Fruit fly (Drosophila melanogaster) whole organism, embryonic: Measurements from ENCODE around the gene CG33307.

Experiments
- Antp ChIP-seq: fragments of 200-800 bp; sonication (Bioruptor generic); optimal IDR thresholded peaks from 3 replicates; lab custom pipeline; 2016; ENCODE audit warnings: missing biosample characterization, missing genetic modification characterization
- Asciz ChIP-seq: fragments of 200-800 bp; sonication (Bioruptor generic); optimal IDR thresholded peaks from 2 replicates; lab custom pipeline; 2017; ENCODE audit warnings: missing biosample characterization, mild to moderate bottlenecking, missing genetic modification characterization, missing genetic modification reagents
- Atf3 ChIP-seq: fragments of 200-800 bp; sonication (Bioruptor generic); optimal IDR thresholded peaks from 3 replicates; lab custom pipeline; 2016; ENCODE audit warnings: missing biosample characterization, missing genetic modification characterization
- CG1024 ChIP-seq: fragments of 200-800 bp; sonication (Bioruptor generic); IDR thresholded peaks from 2 replicates; pipeline ENCODE4 v1.3.6; 2022; ENCODE audit warnings: missing biosample characterization, missing genetic modification characterization
- CG11456 ChIP-seq: fragments of 200-800 bp; sonication (Bioruptor generic); IDR thresholded peaks from 3 replicates; pipeline ENCODE4 v1.3.6; 2022; ENCODE audit warnings: missing biosample characterization, missing genetic modification characterization
- CG12236 ChIP-seq: fragments of 200-800 bp; sonication (Bioruptor generic); optimal IDR thresholded peaks from 2 replicates; lab custom pipeline; 2016; ENCODE audit warnings: missing biosample characterization, missing genetic modification characterization
- CG12391 ChIP-seq: fragments of 200-800 bp; sonication (Bioruptor generic); optimal IDR thresholded peaks from 3 replicates; lab custom pipeline; 2018; ENCODE audit warnings: missing biosample characterization, mild to moderate bottlenecking, missing genetic modification characterization, moderate library complexity
- CG13424 ChIP-seq: fragments of 200-800 bp; sonication (Bioruptor generic); optimal IDR thresholded peaks from 2 replicates; lab custom pipeline; 2019; ENCODE audit warnings: missing biosample characterization, mild to moderate bottlenecking, missing genetic modification characterization, moderate library complexity
- CG15696 ChIP-seq: fragments of 200-800 bp; sonication (Bioruptor generic); optimal IDR thresholded peaks from 2 replicates; lab custom pipeline; 2019; ENCODE audit warnings: missing biosample characterization, mild to moderate bottlenecking, missing genetic modification characterization, moderate library complexity
- CG17186 ChIP-seq: fragments of 200-800 bp; sonication (Bioruptor generic); optimal IDR thresholded peaks from 3 replicates; lab custom pipeline; 2017; ENCODE audit warnings: missing biosample characterization, missing genetic modification reagents, missing genetic modification characterization
- CG17361 ChIP-seq: fragments of 200-800 bp; sonication (Bioruptor generic); IDR thresholded peaks from 3 replicates; pipeline ENCODE4 v1.3.6; 2022; ENCODE audit warnings: missing biosample characterization, missing genetic modification characterization
- CG1792 ChIP-seq: fragments of 200-800 bp; sonication (Bioruptor generic); optimal IDR thresholded peaks from 2 replicates; lab custom pipeline; 2016; ENCODE audit warnings: missing biosample characterization, missing genetic modification characterization
- CG32532 ChIP-seq: fragments of 200-800 bp; sonication (Bioruptor generic); IDR thresholded peaks from 2 replicates; pipeline ENCODE4 v1.3.6; 2022; ENCODE audit warnings: missing biosample characterization, missing genetic modification characterization
- CG32772 ChIP-seq: fragments of 200-800 bp; sonication (Bioruptor generic); IDR thresholded peaks from 2 replicates; pipeline ENCODE4 v1.3.6; 2022; ENCODE audit warnings: missing biosample characterization, missing genetic modification characterization
- CG42726 ChIP-seq: fragments of 200-800 bp; sonication (Bioruptor generic); IDR thresholded peaks from 2 replicates; pipeline ENCODE4 v1.3.6; 2022; ENCODE audit warnings: missing biosample characterization, missing genetic modification characterization; ENCODE audit not compliant: partially characterized antibody
- CG4404 ChIP-seq: fragments of 200-800 bp; sonication (Bioruptor generic); IDR thresholded peaks from 2 replicates; pipeline ENCODE4 v1.3.6; 2022; ENCODE audit warnings: missing biosample characterization, missing genetic modification characterization
- CG6272 ChIP-seq: fragments of 200-800 bp; sonication (Bioruptor generic); IDR thresholded peaks from 2 replicates; pipeline ENCODE4 v1.3.6; 2022; ENCODE audit warnings: missing biosample characterization, missing genetic modification characterization
- CG6654 ChIP-seq: fragments of 200-800 bp; sonication (Bioruptor generic); optimal IDR thresholded peaks from 2 replicates; lab custom pipeline; 2017; ENCODE audit warnings: missing biosample characterization, mild to moderate bottlenecking, missing genetic modification characterization
- CG7786 ChIP-seq: fragments of 200-800 bp; sonication (Bioruptor generic); optimal IDR thresholded peaks from 2 replicates; lab custom pipeline; 2016; ENCODE audit warnings: missing biosample characterization, missing genetic modification characterization
- CG7839 ChIP-seq: fragments of 200-800 bp; sonication (Bioruptor generic); optimal IDR thresholded peaks from 3 replicates; lab custom pipeline; 2018; ENCODE audit warnings: missing biosample characterization, mild to moderate bottlenecking, missing genetic modification characterization, moderate library complexity
- CG7963 ChIP-seq: fragments of 200-800 bp; sonication (Bioruptor generic); IDR thresholded peaks from 3 replicates; pipeline ENCODE4 v1.3.6; 2022; ENCODE audit warnings: missing biosample characterization, missing genetic modification characterization; ENCODE audit not compliant: partially characterized antibody
- CG8089 ChIP-seq: fragments of 200-800 bp; sonication (Bioruptor generic); optimal IDR thresholded peaks from 3 replicates; lab custom pipeline; 2016; ENCODE audit warnings: missing biosample characterization, missing genetic modification characterization
- CG8281 ChIP-seq: fragments of 200-800 bp; sonication (Bioruptor generic); optimal IDR thresholded peaks from 2 replicates; lab custom pipeline; 2018; ENCODE audit warnings: missing biosample characterization, mild to moderate bottlenecking, missing genetic modification characterization, moderate library complexity
- CG9437 ChIP-seq: fragments of 200-800 bp; sonication (Bioruptor generic); optimal IDR thresholded peaks from 2 replicates; lab custom pipeline; 2018; ENCODE audit warnings: missing biosample characterization, mild to moderate bottlenecking, missing genetic modification characterization
- CG9609 ChIP-seq: fragments of 200-800 bp; sonication (Bioruptor generic); optimal IDR thresholded peaks from 3 replicates; lab custom pipeline; 2016; ENCODE audit warnings: missing biosample characterization, missing genetic modification characterization
- CG9797 ChIP-seq: fragments of 200-800 bp; sonication (Bioruptor generic); optimal IDR thresholded peaks from 3 replicates; lab custom pipeline; 2018; ENCODE audit warnings: missing biosample characterization, mild to moderate bottlenecking, missing genetic modification characterization
- CG9932 ChIP-seq: fragments of 200-800 bp; sonication (Bioruptor generic); IDR thresholded peaks from 2 replicates; pipeline ENCODE4 v1.3.6; 2022; ENCODE audit warnings: missing biosample characterization, missing genetic modification characterization
- Dad ChIP-seq: fragments of 200-800 bp; sonication (Bioruptor generic); optimal IDR thresholded peaks from 3 replicates; lab custom pipeline; 2016; ENCODE audit warnings: missing biosample characterization, missing genetic modification characterization
- Elba2 ChIP-seq: fragments of 200-800 bp; sonication (Bioruptor generic); optimal IDR thresholded peaks from 3 replicates; lab custom pipeline; 2016; ENCODE audit warnings: missing biosample characterization, missing genetic modification characterization
- H15 ChIP-seq: fragments of 200-800 bp; sonication (Bioruptor generic); IDR thresholded peaks from 3 replicates; pipeline ENCODE4 v1.3.6; 2022; ENCODE audit warnings: missing biosample characterization, missing genetic modification characterization
- Hr39 ChIP-seq: fragments of >200 bp; optimal IDR thresholded peaks from 2 replicates; lab custom pipeline; 2017
- NC2α ChIP-seq: fragments of 200-800 bp; sonication (Bioruptor generic); optimal IDR thresholded peaks from 2 replicates; lab custom pipeline; 2016; ENCODE audit warnings: missing biosample characterization, missing genetic modification characterization
- Neu2 ChIP-seq: fragments of 200-800 bp; sonication (Bioruptor generic); optimal IDR thresholded peaks from 3 replicates; lab custom pipeline; 2016; ENCODE audit warnings: missing biosample characterization, missing genetic modification characterization, borderline replicate concordance
- Ravus ChIP-seq: fragments of 200-800 bp; sonication (Bioruptor generic); IDR thresholded peaks from 2 replicates; pipeline ENCODE4 v1.3.6; 2022; ENCODE audit warnings: missing biosample characterization, missing genetic modification characterization
- Rfx ChIP-seq: fragments of 200-800 bp; sonication (Bioruptor generic); IDR thresholded peaks from 2 replicates; pipeline ENCODE4 v1.3.6; 2022; ENCODE audit warnings: missing biosample characterization, missing genetic modification characterization
- Stat92E ChIP-seq, 3 experiments: fragments of >200 bp in 2 of 3; fragments of 200-800 bp in 1 of 3; sonication (Bioruptor generic) in 1 of 3; optimal IDR thresholded peaks; 2 replicates each; lab custom pipeline; 2017 to 2019; ENCODE audit warnings: missing biosample characterization in 3 of 3, missing genetic modification characterization in 3 of 3, mild to moderate bottlenecking in 1 of 3, moderate library complexity in 1 of 3
- bowl ChIP-seq: fragments of 200-800 bp; sonication (Bioruptor generic); IDR thresholded peaks from 2 replicates; pipeline ENCODE4 v1.3.6; 2022; ENCODE audit warnings: missing biosample characterization, missing genetic modification characterization
- bsh ChIP-seq, 2 experiments: fragments of 200-800 bp; sonication (Bioruptor generic); optimal IDR thresholded peaks; 2 replicates each; lab custom pipeline; 2017 to 2018; ENCODE audit warnings: mild to moderate bottlenecking in 2 of 2, missing biosample characterization in 2 of 2, missing genetic modification characterization in 2 of 2, moderate library complexity in 1 of 2
- chinmo ChIP-seq: fragments of 200-800 bp; sonication (Bioruptor generic); IDR thresholded peaks from 4 replicates; pipeline ENCODE4 v1.3.6; 2022; ENCODE audit warnings: missing biosample characterization, missing genetic modification characterization; ENCODE audit not compliant: partially characterized antibody
- chn ChIP-seq: fragments of 200-800 bp; sonication (Bioruptor generic); optimal IDR thresholded peaks from 2 replicates; lab custom pipeline; 2016; ENCODE audit warnings: missing biosample characterization, missing genetic modification characterization
- crp ChIP-seq, 2 experiments: fragments of 200-800 bp; sonication (Bioruptor generic); optimal IDR thresholded peaks; 2 replicates in 1 of 2; 3 replicates in 1 of 2; lab custom pipeline; 2017; ENCODE audit warnings: missing biosample characterization in 2 of 2, missing genetic modification characterization in 2 of 2, mild to moderate bottlenecking in 1 of 2, moderate library complexity in 1 of 2
- dati ChIP-seq: fragments of 200-800 bp; sonication (Bioruptor generic); IDR thresholded peaks from 2 replicates; pipeline ENCODE4 v1.3.6; 2022; ENCODE audit warnings: missing biosample characterization, missing genetic modification characterization
- fd102C ChIP-seq: fragments of 200-800 bp; sonication (Bioruptor generic); optimal IDR thresholded peaks from 2 replicates; lab custom pipeline; 2018; ENCODE audit warnings: missing biosample characterization, mild to moderate bottlenecking, missing genetic modification characterization, moderate library complexity
- ham ChIP-seq: fragments of 200-800 bp; sonication (Bioruptor generic); IDR thresholded peaks from 2 replicates; pipeline ENCODE4 v1.3.6; 2022; ENCODE audit warnings: missing biosample characterization, missing genetic modification characterization
- lmd ChIP-seq: fragments of 200-800 bp; sonication (Bioruptor generic); IDR thresholded peaks from 2 replicates; pipeline ENCODE4 v1.3.6; 2022; ENCODE audit warnings: missing biosample characterization, missing genetic modification characterization
- maf-S ChIP-seq: fragments of 200-800 bp; sonication (Bioruptor generic); optimal IDR thresholded peaks from 2 replicates; lab custom pipeline; 2016; ENCODE audit warnings: missing biosample characterization, missing genetic modification characterization
- row ChIP-seq: fragments of 200-800 bp; sonication (Bioruptor generic); IDR thresholded peaks from 3 replicates; pipeline ENCODE4 v1.3.6; 2022; ENCODE audit warnings: missing biosample characterization, missing genetic modification characterization
- schlank ChIP-seq: fragments of 200-800 bp; sonication (Bioruptor generic); optimal IDR thresholded peaks from 2 replicates; lab custom pipeline; 2018; ENCODE audit warnings: missing biosample characterization, mild to moderate bottlenecking, missing genetic modification characterization
- shn ChIP-seq: fragments of 200-800 bp; sonication (Bioruptor generic); optimal IDR thresholded peaks from 3 replicates; lab custom pipeline; 2016; ENCODE audit warnings: missing biosample characterization, missing genetic modification characterization
- stwl ChIP-seq: fragments of 200-800 bp; sonication (Bioruptor generic); optimal IDR thresholded peaks from 3 replicates; lab custom pipeline; 2018; ENCODE audit warnings: missing biosample characterization, mild to moderate bottlenecking, missing genetic modification characterization, moderate library complexity
- tin ChIP-seq: fragments of 200-800 bp; sonication (Bioruptor generic); optimal IDR thresholded peaks from 3 replicates; lab custom pipeline; 2016; ENCODE audit warnings: missing biosample characterization, missing genetic modification characterization
- vnd ChIP-seq: fragments of 200-800 bp; sonication (Bioruptor generic); IDR thresholded peaks from 3 replicates; pipeline ENCODE4 v1.3.6; 2022; ENCODE audit warnings: missing biosample characterization, missing genetic modification characterization; ENCODE audit not compliant: partially characterized antibody

The CG33307 gene

dm6 chr2L:13878801-13879200, 37.5 kb upstream of the CG33307 start (continued):
- TF ChIP-seq Antp (GFP tag; lab: Kevin White, UChicago) (no peak), Atf3 (no peak), crp (GFP tag; optimal IDR thresholded peaks at IDR 0.05; lab: Kevin White, UChicago) (no peak), vnd (GFP tag; lab: Robert Waterston, UW) (no peak), CG32772 (no peak), Asciz (GFP tag; lab: Kevin White, UChicago) (no peak), Hr39 (lab: Kevin White, UChicago) (no peak), Elba2 (GFP tag; lab: Kevin White, UChicago) (no peak), CG32532 (GFP tag; lab: Robert Waterston, UW) (0 out of 2 replicates have a peak, but pooled peaks have one; percentile 18), CG9932 (GFP tag; lab: Robert Waterston, UW) (no peak), ham (GFP tag; lab: Robert Waterston, UW) (no peak), schlank (tag; lab: Kevin White, UChicago) (no peak), Ravus (GFP tag; lab: Robert Waterston, UW) (no peak), CG7839 (no peak), CG8281 (tag; lab: Kevin White, UChicago) (no peak), tin (no peak), CG1024 (GFP tag; lab: Robert Waterston, UW) (no peak), row (no peak), maf-S (GFP tag; lab: Kevin White, UChicago) (no peak), CG15696 (no peak), chn (no peak), CG12391 (no peak), Rfx (peak; percentile 57; the same call in 1 of the 2 replicates), Neu2 (GFP tag; lab: Kevin White, UChicago) (no peak), CG9609 (GFP tag; lab: Kevin White, UChicago) (no peak), stwl (tag; lab: Kevin White, UChicago) (peak; percentile 4), Stat92E (GFP tag; optimal IDR thresholded peaks at IDR 0.05; lab: Kevin White, UChicago) (peak in 1 of 3 experiments; percentile 47), CG17361 (GFP tag; lab: Robert Waterston, UW) (no peak; the same call in 2 of the 3 replicates), lmd (GFP tag; lab: Robert Waterston, UW) (no peak), CG4404 (GFP tag; lab: Robert Waterston, UW) (no peak), CG9797 (GFP tag; lab: Kevin White, UChicago) (no peak), CG8089 (GFP tag; lab: Kevin White, UChicago) (no peak), CG7786 (no peak), CG6272 (GFP tag; lab: Robert Waterston, UW) (no peak; the same call in 1 of the 2 replicates), CG1792 (GFP tag; lab: Kevin White, UChicago) (no peak), CG11456 (GFP tag; lab: Robert Waterston, UW) (no peak), bowl (GFP tag; lab: Robert Waterston, UW) (peak; percentile 47; the same call in 1 of the 2 replicates), CG7963 (no peak), fd102C (no peak), CG13424 (tag; lab: Kevin White, UChicago) (peak; percentile 3), chinmo (peak; percentile 85; the same call in 3 of the 4 replicates), CG6654 (GFP tag; lab: Kevin White, UChicago) (no peak), CG9437 (no peak), dati (GFP tag; lab: Robert Waterston, UW) (no peak), NC2α (no peak), CG17186 (GFP tag; lab: Kevin White, UChicago) (no peak), CG42726 (peak; percentile 88), CG12236 (GFP tag; lab: Kevin White, UChicago) (no peak), bsh (GFP tag; optimal IDR thresholded peaks at IDR 0.05; lab: Kevin White, UChicago) (no peak), shn (GFP tag; lab: Kevin White, UChicago) (no peak), H15 (GFP tag; lab: Robert Waterston, UW) (no peak), Dad (GFP tag; lab: Kevin White, UChicago) (peak; percentile 34)
